Worm (Caenorhabditis elegans) whole organism, midembryonic: ENCODE data around the gene bus-19.

Experiments used
- T22C8.4 ChIP-seq: fragments of 200-800 bp; sonication (Bioruptor generic); IDR thresholded peaks from 2 replicates; pipeline ENCODE4 v1.3.6; 2022; ENCODE audit warnings: missing genetic modification characterization, missing compliant biosample characterization
- cog-1 ChIP-seq: sonication (generic microtip); optimal IDR thresholded peaks from 2 replicates; lab custom pipeline; 2016; ENCODE audit warnings: missing genetic modification characterization, missing compliant biosample characterization
- flt-1 ChIP-seq: fragments of 200-800 bp; sonication (Bioruptor generic); IDR thresholded peaks from 2 replicates; pipeline ENCODE4 v1.3.6; 2022; ENCODE audit warnings: missing genetic modification characterization, missing compliant biosample characterization
- ref-1 ChIP-seq: fragments of 200-800 bp; sonication (Bioruptor generic); conservative IDR thresholded peaks from 2 replicates; pipeline ENCODE4 v1.3.6; 2022; ENCODE audit warnings: missing genetic modification reagents, missing genetic modification characterization, missing compliant biosample characterization
- tab-1 ChIP-seq: fragments of 200-800 bp; sonication (Bioruptor generic); IDR thresholded peaks from 2 replicates; pipeline ENCODE4 v1.3.6; 2022; ENCODE audit warnings: missing genetic modification characterization, missing compliant biosample characterization
- ztf-23 ChIP-seq: fragments of 200-800 bp; sonication (Bioruptor generic); IDR thresholded peaks from 2 replicates; pipeline ENCODE4 v1.3.6; 2022; ENCODE audit warnings: missing genetic modification reagents, missing genetic modification characterization, missing compliant biosample characterization
- ztf-29 ChIP-seq: fragments of 200-800 bp; sonication (Bioruptor generic); IDR thresholded peaks from 2 replicates; pipeline ENCODE4 v1.3.6; 2022; ENCODE audit warnings: missing genetic modification reagents, missing genetic modification characterization, missing compliant biosample characterization

ce11 chrV:12867997-12868396, 3.9 kb upstream of the bus-19 start, which contains the start of gene nspg-1:
- TF ChIP-seq tab-1 (GFP tag; lab: Robert Waterston, UW) (no peak), ztf-29 (GFP tag; lab: Robert Waterston, UW) (no peak), flt-1 (GFP tag; lab: Robert Waterston, UW) (no peak), ref-1 (GFP tag; lab: Robert Waterston, UW) (no peak), T22C8.4 (GFP tag; lab: Robert Waterston, UW) (no peak), cog-1 (no peak), ztf-23 (no peak)
